Fruit fly (Drosophila melanogaster): ENCODE results near the gene CG43689.

- TF ChIP-seq Ets98B (GFP tag; IDR thresholded peaks at IDR 0.05) (no peak), CG17806 (tag; optimal IDR thresholded peaks at IDR 0.05) (no peak), CG14655 (GFP tag; optimal IDR thresholded peaks at IDR 0.05) (no peak), CG8301 (tag; optimal IDR thresholded peaks at IDR 0.05) (no peak)
These were observed 25.4 kb downstream of the CG43689 start, which contains the start of the genes Cmtr1 and CG15375 for dm6 chrX:4100824-4101368.

All from whole organism, pupa.